Worm (Caenorhabditis elegans): ENCODE measurements around the gene mrpl-42.

DNA sequence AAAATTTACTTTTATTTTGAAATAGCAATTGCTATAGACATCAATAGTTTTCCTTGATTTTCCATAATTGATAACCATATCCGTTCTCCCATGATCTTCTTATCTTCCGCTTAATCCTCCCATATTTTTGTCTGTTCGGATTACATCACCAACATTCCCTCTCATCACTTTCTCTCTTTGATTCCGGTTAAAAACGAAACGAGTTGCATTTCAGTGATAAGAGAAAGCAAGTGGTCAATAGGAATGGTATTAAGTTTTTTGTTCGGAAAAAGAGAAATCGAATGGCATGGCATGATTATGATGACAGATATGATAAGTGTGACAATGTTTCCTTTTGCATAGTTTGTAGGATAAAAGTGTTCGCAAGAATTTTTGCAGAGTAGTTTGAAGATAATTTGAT, 17.8 kb upstream of the mrpl-42 start:
- no peak for TF ChIP-seq nhr-76 (tag; optimal IDR thresholded peaks at IDR 0.05)
- no peak for TF ChIP-seq lin-32 (GFP tag; optimal IDR thresholded peaks at IDR 0.05)
- no peak for TF ChIP-seq unc-62 (GFP tag; optimal IDR thresholded peaks at IDR 0.05)
- peak; percentile 39 for TF ChIP-seq blmp-1 (tag; optimal IDR thresholded peaks at IDR 0.05)
- no peak for TF ChIP-seq elt-3 (tag; optimal IDR thresholded peaks at IDR 0.05)
- no peak for TF ChIP-seq mep-1 (tag; optimal IDR thresholded peaks at IDR 0.05)
- TF ChIP-seq ham-2 (GFP tag; optimal IDR thresholded peaks at IDR 0.05), result no peak
- TF ChIP-seq pha-4 (tag; optimal IDR thresholded peaks at IDR 0.05), result no peak

All from whole organism, mixed stage, embryonic.